Worm (Caenorhabditis elegans): Measurements from ENCODE around the gene str-233.

- no peak for TF ChIP-seq ama-1 (optimal IDR thresholded peaks at IDR 0.05)
- TF ChIP-seq flt-1 (GFP tag; IDR thresholded peaks at IDR 0.05) = no peak
These were observed 38.0 kb upstream of the str-233 start, which contains the start of gene str-198 for ce11 chrV:16047508-16047907.

Measured in whole organism, early embryonic.